Worm (Caenorhabditis elegans): ENCODE measurements around the gene C26H9A.4.

ce11 chrIV:12700204-12700603 lies 47.0 kb downstream of the C26H9A.4 start:
- TF ChIP-seq tbx-11 (GFP tag; IDR thresholded peaks at IDR 0.05) (no peak), ceh-36 (tag; optimal IDR thresholded peaks at IDR 0.05) (no peak)

All from whole organism, early embryonic.